Fruit fly (Drosophila melanogaster) whole organism, embryonic: Measurements from ENCODE around the gene CG3040.

Source experiments
- B-H1 ChIP-seq: fragments of 200-800 bp; sonication (Bioruptor generic); IDR thresholded peaks from 3 replicates; pipeline ENCODE4 v1.3.6; 2022; ENCODE audit warnings: missing biosample characterization, missing genetic modification characterization
- Bgb ChIP-seq: fragments of 200-800 bp; sonication (Bioruptor generic); IDR thresholded peaks from 2 replicates; pipeline ENCODE4 v1.3.6; 2022; ENCODE audit warnings: missing biosample characterization, missing genetic modification characterization; ENCODE audit not compliant: partially characterized antibody
- BtbVII ChIP-seq: fragments of 200-800 bp; sonication (Bioruptor generic); optimal IDR thresholded peaks from 3 replicates; lab custom pipeline; 2017; ENCODE audit warnings: missing biosample characterization, mild to moderate bottlenecking, missing genetic modification characterization
- CG10267 ChIP-seq: fragments of 200-800 bp; sonication (Bioruptor generic); optimal IDR thresholded peaks from 2 replicates; lab custom pipeline; 2018; ENCODE audit warnings: missing biosample characterization, mild to moderate bottlenecking, missing genetic modification characterization, moderate library complexity
- CG11696 ChIP-seq: fragments of 200-800 bp; sonication (Bioruptor generic); IDR thresholded peaks from 2 replicates; pipeline ENCODE4 v1.3.6; 2022; ENCODE audit warnings: missing biosample characterization, missing genetic modification characterization
- CG12391 ChIP-seq: fragments of 200-800 bp; sonication (Bioruptor generic); optimal IDR thresholded peaks from 3 replicates; lab custom pipeline; 2018; ENCODE audit warnings: missing biosample characterization, mild to moderate bottlenecking, missing genetic modification characterization, moderate library complexity
- CG13287 ChIP-seq: fragments of 200-800 bp; sonication (Bioruptor generic); IDR thresholded peaks from 2 replicates; pipeline ENCODE4 v1.3.6; 2022; ENCODE audit warnings: missing biosample characterization, missing genetic modification characterization; ENCODE audit not compliant: partially characterized antibody
- CG15479 ChIP-seq: fragments of 200-800 bp; sonication (Bioruptor generic); optimal IDR thresholded peaks from 3 replicates; lab custom pipeline; 2019; ENCODE audit warnings: missing biosample characterization, mild to moderate bottlenecking, missing genetic modification characterization, moderate library complexity
- CG16815 ChIP-seq: fragments of 200-800 bp; sonication (Bioruptor generic); optimal IDR thresholded peaks from 3 replicates; lab custom pipeline; 2017; ENCODE audit warnings: missing biosample characterization, mild to moderate bottlenecking, missing genetic modification characterization
- CG17912 ChIP-seq: fragments of 200-800 bp; sonication (Bioruptor generic); optimal IDR thresholded peaks from 2 replicates; lab custom pipeline; 2018; ENCODE audit warnings: missing biosample characterization, mild to moderate bottlenecking, missing genetic modification characterization
- CG18619 ChIP-seq: fragments of 200-800 bp; sonication (Bioruptor generic); optimal IDR thresholded peaks from 3 replicates; lab custom pipeline; 2017; ENCODE audit warnings: missing biosample characterization, mild to moderate bottlenecking, missing genetic modification characterization
- CG2202 ChIP-seq: fragments of 200-800 bp; sonication (Bioruptor generic); optimal IDR thresholded peaks from 2 replicates; lab custom pipeline; 2018; ENCODE audit warnings: missing biosample characterization, mild to moderate bottlenecking, missing genetic modification characterization
- CG30403 ChIP-seq: fragments of 200-800 bp; sonication (Bioruptor generic); optimal IDR thresholded peaks from 3 replicates; lab custom pipeline; 2016; ENCODE audit warnings: missing biosample characterization, missing genetic modification characterization
- CG3065 ChIP-seq: fragments of 200-800 bp; sonication (Bioruptor generic); optimal IDR thresholded peaks from 2 replicates; lab custom pipeline; 2016; ENCODE audit warnings: missing biosample characterization, missing genetic modification characterization
- CG34422 ChIP-seq: fragments of 200-800 bp; sonication (Bioruptor generic); IDR thresholded peaks from 3 replicates; pipeline ENCODE4 v1.3.6; 2022; ENCODE audit warnings: missing biosample characterization, missing genetic modification characterization
- CG42726 ChIP-seq: fragments of 200-800 bp; sonication (Bioruptor generic); IDR thresholded peaks from 2 replicates; pipeline ENCODE4 v1.3.6; 2022; ENCODE audit warnings: missing biosample characterization, missing genetic modification characterization; ENCODE audit not compliant: partially characterized antibody
- CG4404 ChIP-seq: fragments of 200-800 bp; sonication (Bioruptor generic); IDR thresholded peaks from 2 replicates; pipeline ENCODE4 v1.3.6; 2022; ENCODE audit warnings: missing biosample characterization, missing genetic modification characterization
- CG6175 ChIP-seq: fragments of 200-800 bp; sonication (Bioruptor generic); IDR thresholded peaks from 3 replicates; pipeline ENCODE4 v1.3.6; 2022; ENCODE audit warnings: missing biosample characterization, missing genetic modification characterization
- CG7357 ChIP-seq: fragments of 200-800 bp; sonication (Bioruptor generic); IDR thresholded peaks from 3 replicates; pipeline ENCODE4 v1.3.6; 2022; ENCODE audit warnings: missing biosample characterization, missing genetic modification characterization
- CG7556 ChIP-seq: fragments of 200-800 bp; sonication (Bioruptor generic); optimal IDR thresholded peaks from 2 replicates; lab custom pipeline; 2017; ENCODE audit warnings: missing biosample characterization, mild to moderate bottlenecking, missing genetic modification characterization
- CG8281 ChIP-seq: fragments of 200-800 bp; sonication (Bioruptor generic); optimal IDR thresholded peaks from 2 replicates; lab custom pipeline; 2018; ENCODE audit warnings: missing biosample characterization, mild to moderate bottlenecking, missing genetic modification characterization, moderate library complexity
- CG8290 ChIP-seq, 3 experiments: fragments of 200-800 bp; sonication (Bioruptor generic); optimal IDR thresholded peaks; 2 replicates each; lab custom pipeline; 2016 to 2019; ENCODE audit warnings: missing biosample characterization in 3 of 3, missing genetic modification characterization in 3 of 3, mild to moderate bottlenecking in 2 of 3, moderate library complexity in 1 of 3
- CG9609 ChIP-seq: fragments of 200-800 bp; sonication (Bioruptor generic); optimal IDR thresholded peaks from 3 replicates; lab custom pipeline; 2016; ENCODE audit warnings: missing biosample characterization, missing genetic modification characterization
- Chrac-16 ChIP-seq: fragments of 200-800 bp; sonication (Bioruptor generic); optimal IDR thresholded peaks from 3 replicates; lab custom pipeline; 2016; ENCODE audit warnings: missing biosample characterization, missing genetic modification characterization
- ERR ChIP-seq: fragments of 200-800 bp; sonication (Bioruptor generic); optimal IDR thresholded peaks from 2 replicates; lab custom pipeline; 2016; ENCODE audit warnings: missing biosample characterization, missing genetic modification characterization
- Gug ChIP-seq: fragments of 200-800 bp; sonication (Bioruptor generic); IDR thresholded peaks from 4 replicates; pipeline ENCODE4 v1.3.6; 2022; ENCODE audit warnings: missing biosample characterization, missing genetic modification characterization
- MTF-1 ChIP-seq: fragments of 200-800 bp; sonication (Bioruptor generic); optimal IDR thresholded peaks from 2 replicates; lab custom pipeline; 2018; ENCODE audit warnings: missing biosample characterization, mild to moderate bottlenecking, missing genetic modification characterization, borderline replicate concordance
- NC2β ChIP-seq: fragments of 200-800 bp; sonication (Bioruptor generic); optimal IDR thresholded peaks from 2 replicates; lab custom pipeline; 2016; ENCODE audit warnings: missing biosample characterization, missing genetic modification characterization
- Opbp ChIP-seq: fragments of 200-800 bp; sonication (Bioruptor generic); IDR thresholded peaks from 3 replicates; pipeline ENCODE4 v1.3.6; 2022; ENCODE audit warnings: missing biosample characterization, missing genetic modification characterization; ENCODE audit not compliant: partially characterized antibody
- Optix ChIP-seq: fragments of 200-800 bp; sonication (Bioruptor generic); IDR thresholded peaks from 3 replicates; pipeline ENCODE4 v1.3.6; 2022; ENCODE audit warnings: missing biosample characterization, missing genetic modification characterization
- Sin3A ChIP-seq: fragments of >200 bp; optimal IDR thresholded peaks from 2 replicates; lab custom pipeline; 2018
- Usf ChIP-seq: fragments of 200-800 bp; sonication (Bioruptor generic); optimal IDR thresholded peaks from 2 replicates; lab custom pipeline; 2017; ENCODE audit warnings: missing genotype, missing biosample characterization, missing genetic modification characterization
- Xrp1 ChIP-seq: fragments of 200-800 bp; sonication (Bioruptor generic); IDR thresholded peaks from 2 replicates; pipeline ENCODE4 v1.3.6; 2022; ENCODE audit warnings: missing biosample characterization, missing genetic modification characterization
- ac ChIP-seq: fragments of 200-800 bp; sonication (Bioruptor generic); optimal IDR thresholded peaks from 3 replicates; lab custom pipeline; 2017; ENCODE audit warnings: missing biosample characterization, mild to moderate bottlenecking, missing genetic modification characterization
- az2 ChIP-seq: fragments of 200-800 bp; sonication (Bioruptor generic); optimal IDR thresholded peaks from 3 replicates; lab custom pipeline; 2016; ENCODE audit warnings: missing biosample characterization, missing genetic modification characterization
- cato ChIP-seq: fragments of 200-800 bp; sonication (Bioruptor generic); optimal IDR thresholded peaks from 2 replicates; lab custom pipeline; 2016; ENCODE audit warnings: missing biosample characterization, missing genetic modification characterization, borderline replicate concordance
- chif ChIP-seq, 2 experiments: fragments of 200-800 bp; sonication (Bioruptor generic); optimal IDR thresholded peaks; 3 replicates each; lab custom pipeline; 2016; ENCODE audit warnings: missing biosample characterization in 2 of 2, missing genetic modification characterization in 2 of 2
- chinmo ChIP-seq: fragments of 200-800 bp; sonication (Bioruptor generic); IDR thresholded peaks from 4 replicates; pipeline ENCODE4 v1.3.6; 2022; ENCODE audit warnings: missing biosample characterization, missing genetic modification characterization; ENCODE audit not compliant: partially characterized antibody
- corto ChIP-seq: fragments of 200-800 bp; sonication (Bioruptor generic); optimal IDR thresholded peaks from 2 replicates; lab custom pipeline; 2016; ENCODE audit warnings: missing biosample characterization, mild to moderate bottlenecking, missing genetic modification characterization, moderate library complexity
- dimm ChIP-seq: fragments of 200-800 bp; sonication (Bioruptor generic); IDR thresholded peaks from 2 replicates; pipeline ENCODE4 v1.3.6; 2022; ENCODE audit warnings: missing biosample characterization, missing genetic modification characterization
- dmrt99B ChIP-seq: fragments of 200-800 bp; sonication (Bioruptor generic); optimal IDR thresholded peaks from 2 replicates; lab custom pipeline; 2018; ENCODE audit warnings: missing biosample characterization, mild to moderate bottlenecking, missing genetic modification characterization, moderate library complexity
- eve ChIP-seq, 2 experiments: fragments of >200 bp; optimal IDR thresholded peaks; 2 replicates each; lab custom pipeline; 2017; ENCODE audit warnings: missing biosample characterization in 2 of 2, missing genetic modification characterization in 2 of 2
- kay ChIP-seq: fragments of 200-800 bp; sonication (Bioruptor generic); optimal IDR thresholded peaks from 2 replicates; lab custom pipeline; 2016; ENCODE audit warnings: missing biosample characterization, missing genetic modification characterization
- luna ChIP-seq: fragments of 200-800 bp; sonication (Bioruptor generic); optimal IDR thresholded peaks from 2 replicates; lab custom pipeline; 2016; ENCODE audit warnings: missing biosample characterization, missing genetic modification characterization
- org-1 ChIP-seq: fragments of 200-800 bp; sonication (Bioruptor generic); optimal IDR thresholded peaks from 2 replicates; lab custom pipeline; 2017; ENCODE audit warnings: missing biosample characterization, missing genetic modification characterization
- sens-2 ChIP-seq: fragments of 200-800 bp; sonication (Bioruptor generic); IDR thresholded peaks from 2 replicates; pipeline ENCODE4 v1.3.6; 2022; ENCODE audit warnings: missing biosample characterization, missing genetic modification characterization
- trem ChIP-seq: fragments of 200-800 bp; optimal IDR thresholded peaks from 3 replicates; lab custom pipeline; 2019; ENCODE audit warnings: missing biosample characterization, mild to moderate bottlenecking, missing genetic modification characterization, moderate library complexity
- tup ChIP-seq: fragments of 200-800 bp; sonication (Bioruptor generic); optimal IDR thresholded peaks from 2 replicates; lab custom pipeline; 2016; ENCODE audit warnings: missing biosample characterization, mild to moderate bottlenecking, missing genetic modification characterization, moderate library complexity
- twi ChIP-seq: fragments of 200-800 bp; optimal IDR thresholded peaks from 2 replicates; lab custom pipeline; 2019; ENCODE audit warnings: missing biosample characterization, mild to moderate bottlenecking, missing genetic modification characterization, moderate library complexity

CG3040 gene

dm6 chrX:7004101-7004700 lies 31.0 kb upstream of the CG3040 start (continued):
- TF ChIP-seq CG6175 (GFP tag; lab: Robert Waterston, UW) (0 out of 3 replicates have a peak, but pooled peaks have one; percentile 32), Chrac-16 (peak; percentile 29), CG30403 (GFP tag; lab: Kevin White, UChicago) (peak; percentile 37), Usf (GFP tag; lab: Kevin White, UChicago) (peak; percentile 42), Optix (GFP tag; lab: Robert Waterston, UW) (peak; percentile 72), Gug (GFP tag; lab: Robert Waterston, UW) (no peak), CG12391 (tag; lab: Kevin White, UChicago) (peak; percentile 67), eve (GFP tag; optimal IDR thresholded peaks at IDR 0.05; lab: Kevin White, UChicago) (peak in 1 of 2 experiments; percentile 55), MTF-1 (GFP tag; lab: Kevin White, UChicago) (peak; percentile 94), CG15479 (GFP tag; lab: Kevin White, UChicago) (peak; percentile 58), Xrp1 (GFP tag; lab: Robert Waterston, UW) (peak; percentile 92), twi (peak; percentile 79), Opbp (GFP tag; lab: Robert Waterston, UW) (no peak), CG17912 (GFP tag; lab: Kevin White, UChicago) (peak; percentile 62), tup (GFP tag; lab: Kevin White, UChicago) (peak; percentile 92), kay (peak; percentile 75), CG8290 (GFP tag; optimal IDR thresholded peaks at IDR 0.05; lab: Kevin White, UChicago) (peak; percentile 92), CG8290 (tag; optimal IDR thresholded peaks at IDR 0.05; lab: Kevin White, UChicago) (peak; percentile 86 to 99), CG8281 (tag; lab: Kevin White, UChicago) (peak; percentile 65), Bgb (GFP tag; lab: Robert Waterston, UW) (no peak), CG10267 (tag; lab: Kevin White, UChicago) (peak; percentile 76), dimm (GFP tag; lab: Robert Waterston, UW) (0 out of 2 replicates have a peak, but pooled peaks have one; percentile 7), CG7357 (GFP tag; lab: Robert Waterston, UW) (no peak), Sin3A (lab: Kevin White, UChicago) (no peak), CG13287 (no peak), CG3065 (GFP tag; lab: Kevin White, UChicago) (peak; percentile 90), az2 (GFP tag; lab: Kevin White, UChicago) (peak; percentile 42), CG16815 (GFP tag; lab: Kevin White, UChicago) (peak; percentile 48), BtbVII (GFP tag; lab: Kevin White, UChicago) (peak; percentile 84), CG42726 (GFP tag; lab: Robert Waterston, UW) (no peak), org-1 (GFP tag; lab: Kevin White, UChicago) (peak; percentile 92), corto (GFP tag; lab: Kevin White, UChicago) (no peak), CG2202 (tag; lab: Kevin White, UChicago) (peak; percentile 97), luna (GFP tag; lab: Kevin White, UChicago) (peak; percentile 23), B-H1 (peak; percentile 52; the same call in 1 of the 3 replicates), CG11696 (GFP tag; lab: Robert Waterston, UW) (peak; percentile 44; the same call in 1 of the 2 replicates), chif (GFP tag; optimal IDR thresholded peaks at IDR 0.05; lab: Kevin White, UChicago) (peak; percentile 82 to 84), CG18619 (GFP tag; lab: Kevin White, UChicago) (peak; percentile 82), sens-2 (GFP tag; lab: Robert Waterston, UW) (peak; percentile 68), chinmo (GFP tag; lab: Robert Waterston, UW) (no peak), CG7556 (peak; percentile 86), dmrt99B (tag; lab: Kevin White, UChicago) (peak; percentile 58), CG9609 (GFP tag; lab: Kevin White, UChicago) (peak; percentile 61), CG4404 (GFP tag; lab: Robert Waterston, UW) (peak; percentile 58), CG34422 (GFP tag; lab: Robert Waterston, UW) (peak; percentile 25; the same call in 1 of the 3 replicates), trem (tag; lab: Kevin White, UChicago) (peak; percentile 74), ERR (peak; percentile 48), NC2β (GFP tag; lab: Kevin White, UChicago) (peak; percentile 94), ac (peak; percentile 98), cato (peak; percentile 51)
